Fruit fly (Drosophila melanogaster) whole organism: ENCODE results near the gene CG16775.

Experiments
- CG8478 ChIP-seq: fragments of >200 bp; optimal IDR thresholded peaks from 2 replicates; lab custom pipeline; 2018; ENCODE audit warnings: inconsistent platforms
- Dll ChIP-seq: fragments of >200 bp; optimal IDR thresholded peaks from 2 replicates; lab custom pipeline; 2017
- EcR ChIP-seq, 2 experiments: fragments of >200 bp; optimal IDR thresholded peaks; 2 replicates each; lab custom pipeline; 2017; ENCODE audit warnings: missing biosample characterization in 2 of 2, missing genetic modification characterization in 2 of 2, missing genetic modification reagents in 2 of 2
- pan ChIP-seq: fragments of >200 bp; optimal IDR thresholded peaks from 2 replicates; lab custom pipeline; 2017
- psq ChIP-seq: fragments of >200 bp; optimal IDR thresholded peaks from 2 replicates; lab custom pipeline; 2017
- usp ChIP-seq: fragments of >200 bp; optimal IDR thresholded peaks from 2 replicates; lab custom pipeline; 2017; ENCODE audit warnings: missing biosample characterization, missing genetic modification characterization, mixed read lengths

Gene CG16775

dm6 chr3L:17886545-17886944 lies at the start of gene CG16775:
CG16775 (minus strand) TSS chr3L:17886645.
- no peak for TF ChIP-seq EcR (GFP tag; optimal IDR thresholded peaks at IDR 0.05; lab: Kevin White, UChicago)
- TF ChIP-seq pan (lab: Kevin White, UChicago), result no peak
- no peak for TF ChIP-seq psq
- no peak for TF ChIP-seq Dll (lab: Kevin White, UChicago)
- TF ChIP-seq CG8478 (lab: Kevin White, UChicago), result no peak
- TF ChIP-seq usp (GFP tag; lab: Kevin White, UChicago), result no peak

dm6 chr3L:17935032-17935431 lies 48.6 kb upstream of the CG16775 start:
- TF ChIP-seq pan (lab: Kevin White, UChicago) (no peak), Dll (lab: Kevin White, UChicago) (no peak), usp (GFP tag; lab: Kevin White, UChicago) (no peak), psq (no peak), CG8478 (lab: Kevin White, UChicago) (no peak), EcR (GFP tag; optimal IDR thresholded peaks at IDR 0.05; lab: Kevin White, UChicago) (no peak)

dm6 chr3L:17933788-17934318 lies 47.4 kb upstream of the CG16775 start:
- no peak for TF ChIP-seq CG8478 (lab: Kevin White, UChicago)
- TF ChIP-seq psq, result no peak
- no peak for TF ChIP-seq pan (lab: Kevin White, UChicago)
- no peak for TF ChIP-seq usp (GFP tag; lab: Kevin White, UChicago)
- no peak for TF ChIP-seq Dll (lab: Kevin White, UChicago)
- TF ChIP-seq EcR (GFP tag; optimal IDR thresholded peaks at IDR 0.05; lab: Kevin White, UChicago), result no peak

dm6 chr3L:17933065-17933464 lies 46.6 kb upstream of the CG16775 start:
- no peak for TF ChIP-seq usp (GFP tag; lab: Kevin White, UChicago)
- no peak for TF ChIP-seq CG8478 (lab: Kevin White, UChicago)
- no peak for TF ChIP-seq pan (lab: Kevin White, UChicago)
- no peak for TF ChIP-seq psq
- TF ChIP-seq EcR (GFP tag; optimal IDR thresholded peaks at IDR 0.05; lab: Kevin White, UChicago), result no peak
- TF ChIP-seq Dll (lab: Kevin White, UChicago), result no peak

- TF ChIP-seq usp (GFP tag; lab: Kevin White, UChicago) (no peak), EcR (GFP tag; optimal IDR thresholded peaks at IDR 0.05; lab: Kevin White, UChicago) (peak in 1 of 2 experiments; percentile 28)
Observed at dm6 chr3L:17931887-17932286, 45.4 kb upstream of the CG16775 start.

- TF ChIP-seq Dll (lab: Kevin White, UChicago), result no peak
- no peak for TF ChIP-seq CG8478 (lab: Kevin White, UChicago)
- no peak for TF ChIP-seq pan (lab: Kevin White, UChicago)
- TF ChIP-seq usp (GFP tag; lab: Kevin White, UChicago), result no peak
- no peak for TF ChIP-seq psq
- no peak for TF ChIP-seq EcR (GFP tag; optimal IDR thresholded peaks at IDR 0.05; lab: Kevin White, UChicago)
Observed at dm6 chr3L:17929697-17930581, 43.5 kb upstream of the CG16775 start.

- TF ChIP-seq EcR (GFP tag; optimal IDR thresholded peaks at IDR 0.05; lab: Kevin White, UChicago) (no peak), usp (GFP tag; lab: Kevin White, UChicago) (no peak), psq (no peak), CG8478 (lab: Kevin White, UChicago) (no peak), pan (lab: Kevin White, UChicago) (no peak), Dll (lab: Kevin White, UChicago) (no peak)
Observed at dm6 chr3L:17928106-17928505, 41.7 kb upstream of the CG16775 start.

dm6 chr3L:17926575-17927276 lies 40.3 kb upstream of the CG16775 start:
- TF ChIP-seq EcR (GFP tag; optimal IDR thresholded peaks at IDR 0.05; lab: Kevin White, UChicago), result peak in 1 of 2 experiments; percentile 66
- no peak for TF ChIP-seq Dll (lab: Kevin White, UChicago)
- TF ChIP-seq CG8478 (lab: Kevin White, UChicago), result no peak
- no peak for TF ChIP-seq pan (lab: Kevin White, UChicago)

dm6 chr3L:17925180-17925753 lies 38.8 kb upstream of the CG16775 start:
- TF ChIP-seq Dll (lab: Kevin White, UChicago) (no peak), EcR (GFP tag; optimal IDR thresholded peaks at IDR 0.05; lab: Kevin White, UChicago) (peak in 1 of 2 experiments; percentile 81), CG8478 (lab: Kevin White, UChicago) (no peak)

dm6 chr3L:17924005-17924755 lies 37.7 kb upstream of the CG16775 start:
- no peak for TF ChIP-seq Dll (lab: Kevin White, UChicago)
- TF ChIP-seq CG8478 (lab: Kevin White, UChicago), result no peak
- TF ChIP-seq pan (lab: Kevin White, UChicago), result no peak
